Worm (Caenorhabditis elegans): ENCODE data around the gene F28C6.8.

DNA sequence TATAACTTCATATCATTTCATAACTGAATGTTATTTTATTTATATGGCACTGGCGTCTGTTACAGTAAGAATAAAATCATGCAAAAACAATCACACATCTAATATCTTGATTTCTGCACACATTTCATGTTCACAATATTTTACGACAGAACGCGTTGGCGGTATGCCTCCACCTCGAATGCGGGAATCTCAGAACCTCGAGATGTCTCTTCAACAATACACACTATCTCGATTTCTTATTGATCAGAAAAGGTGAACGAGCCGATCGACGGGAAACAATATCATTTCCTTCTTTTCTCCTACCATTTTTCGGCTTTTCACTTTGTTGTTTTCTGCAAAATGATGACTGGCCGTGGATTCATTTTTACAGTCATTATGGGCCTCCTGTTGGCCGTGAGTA lies 1.0 kb downstream of the F28C6.8 start, which contains the start of gene F28C6.10:
- TF ChIP-seq lsy-2 (tag; optimal IDR thresholded peaks at IDR 0.05) (no peak), crh-2 (tag; optimal IDR thresholded peaks at IDR 0.05) (no peak), lin-39 (tag; optimal IDR thresholded peaks at IDR 0.05) (no peak), nhr-237 (tag; optimal IDR thresholded peaks at IDR 0.05) (no peak), ztf-11 (tag; optimal IDR thresholded peaks at IDR 0.05) (no peak), F13H6.1 (tag; optimal IDR thresholded peaks at IDR 0.05) (no peak), R02D3.7 (tag; optimal IDR thresholded peaks at IDR 0.05) (no peak), mab-5 (tag; optimal IDR thresholded peaks at IDR 0.05) (no peak)
